Worm (Caenorhabditis elegans): ENCODE results near the gene arf-6.

arf-6 gene

ce11 chrIV:16988397-16988796, 41.5 kb downstream of the arf-6 start, which contains the start of gene nccd-1:
Gene nccd-1, plus strand, starts transcription at chrIV:16988697.
- TF ChIP-seq lim-6 (tag; optimal IDR thresholded peaks at IDR 0.05) (no peak), tbx-2 (tag; optimal IDR thresholded peaks at IDR 0.05) (no peak), ceh-45 (GFP tag; IDR thresholded peaks at IDR 0.05) (no peak), hlh-6 (tag; optimal IDR thresholded peaks at IDR 0.05) (no peak), dve-1 (tag; optimal IDR thresholded peaks at IDR 0.05) (no peak), zip-5 (tag; optimal IDR thresholded peaks at IDR 0.05) (no peak), nfya-1 (tag; optimal IDR thresholded peaks at IDR 0.05) (no peak), ceh-24 (tag; optimal IDR thresholded peaks at IDR 0.05) (no peak), K02D7.2 (tag; optimal IDR thresholded peaks at IDR 0.05) (no peak), ceh-6 (GFP tag; optimal IDR thresholded peaks at IDR 0.05) (no peak), ceh-22 (tag; optimal IDR thresholded peaks at IDR 0.05) (no peak)

ce11 chrIV:16995425-16995824, 48.5 kb downstream of the arf-6 start, which contains the start of gene rom-4:
Gene rom-4, plus strand, starts transcription at chrIV:16995822.
- no peak for TF ChIP-seq Y22D7AL.16 (tag; optimal IDR thresholded peaks at IDR 0.05)
- TF ChIP-seq hlh-8 (tag; optimal IDR thresholded peaks at IDR 0.05): peak; percentile 65
- no peak for TF ChIP-seq hlh-13 (GFP tag; optimal IDR thresholded peaks at IDR 0.05)
- TF ChIP-seq dve-1 (tag; optimal IDR thresholded peaks at IDR 0.05): no peak
- peak; percentile 92 for TF ChIP-seq ets-4 (tag; optimal IDR thresholded peaks at IDR 0.05)
- TF ChIP-seq zip-5 (tag; optimal IDR thresholded peaks at IDR 0.05): peak; percentile 71
- peak; percentile 57 for TF ChIP-seq rnt-1 (tag; optimal IDR thresholded peaks at IDR 0.05)
- TF ChIP-seq ttx-3 (tag; optimal IDR thresholded peaks at IDR 0.05): no peak
- TF ChIP-seq ceh-19 (GFP tag; optimal IDR thresholded peaks at IDR 0.05): no peak
- TF ChIP-seq ref-2 (tag; optimal IDR thresholded peaks at IDR 0.05): no peak
- no peak for TF ChIP-seq ztf-16 (tag; optimal IDR thresholded peaks at IDR 0.05)
- TF ChIP-seq ceh-14 (tag; optimal IDR thresholded peaks at IDR 0.05): peak; percentile 71
- no peak for TF ChIP-seq eyg-1 (tag; optimal IDR thresholded peaks at IDR 0.05)
- TF ChIP-seq ceh-31 (tag; optimal IDR thresholded peaks at IDR 0.05): peak; percentile 97
- TF ChIP-seq nhr-11 (tag; optimal IDR thresholded peaks at IDR 0.05): no peak
- TF ChIP-seq pha-4 (tag; optimal IDR thresholded peaks at IDR 0.05): no peak
- TF ChIP-seq pqm-1 (tag; optimal IDR thresholded peaks at IDR 0.05): peak; percentile 34
- peak; percentile 15 for TF ChIP-seq F13H6.1 (tag; optimal IDR thresholded peaks at IDR 0.05)
- peak; percentile 6 for TF ChIP-seq pha-2 (tag; optimal IDR thresholded peaks at IDR 0.05)
- no peak for TF ChIP-seq elt-4 (tag; optimal IDR thresholded peaks at IDR 0.05)
- TF ChIP-seq fkh-6 (tag; optimal IDR thresholded peaks at IDR 0.05): no peak
- no peak for TF ChIP-seq sox-4 (tag; optimal IDR thresholded peaks at IDR 0.05)
- peak; percentile 54 for TF ChIP-seq dmd-4 (tag; optimal IDR thresholded peaks at IDR 0.05; ENCODE audit: borderline replicate concordance)
- peak; percentile 19 for TF ChIP-seq hlh-15 (tag; optimal IDR thresholded peaks at IDR 0.05)
- no peak for TF ChIP-seq K02D7.2 (tag; optimal IDR thresholded peaks at IDR 0.05)
- peak; percentile 97 for TF ChIP-seq C08G9.2 (tag; optimal IDR thresholded peaks at IDR 0.05)
- no peak for TF ChIP-seq madf-2 (tag; optimal IDR thresholded peaks at IDR 0.05)
- no peak for TF ChIP-seq npax-4 (tag; optimal IDR thresholded peaks at IDR 0.05)
- TF ChIP-seq ceh-45 (GFP tag; IDR thresholded peaks at IDR 0.05): no peak
- no peak for TF ChIP-seq gmeb-2 (tag; optimal IDR thresholded peaks at IDR 0.05)
- peak; percentile 57 for TF ChIP-seq unc-42 (tag; optimal IDR thresholded peaks at IDR 0.05)
- peak; percentile 17 for TF ChIP-seq ceh-34 (tag; optimal IDR thresholded peaks at IDR 0.05)
- TF ChIP-seq pros-1 (tag; optimal IDR thresholded peaks at IDR 0.05): no peak
- no peak for TF ChIP-seq pax-1 (tag; optimal IDR thresholded peaks at IDR 0.05)
- 0 out of 2 replicates have a peak, but pooled peaks have one; percentile 15 for TF ChIP-seq unc-3 (GFP tag; conservative IDR thresholded peaks at IDR 0.05)
- TF ChIP-seq unc-3 (tag; optimal IDR thresholded peaks at IDR 0.05): no peak
- TF ChIP-seq mec-3 (tag; optimal IDR thresholded peaks at IDR 0.05; ENCODE audit: borderline replicate concordance): peak; percentile 70
- no peak for TF ChIP-seq ceh-22 (tag; optimal IDR thresholded peaks at IDR 0.05)
- peak; percentile 38 for TF ChIP-seq ceh-18 (tag; optimal IDR thresholded peaks at IDR 0.05)
- TF ChIP-seq pag-3 (tag; optimal IDR thresholded peaks at IDR 0.05; ENCODE audit: borderline replicate concordance): no peak
- peak; percentile 23 for TF ChIP-seq ceh-30 (tag; optimal IDR thresholded peaks at IDR 0.05)
- no peak for TF ChIP-seq ceh-24 (tag; optimal IDR thresholded peaks at IDR 0.05)
- no peak for TF ChIP-seq ama-1 (optimal IDR thresholded peaks at IDR 0.05)
- peak; percentile 23 for TF ChIP-seq unc-86 (tag; optimal IDR thresholded peaks at IDR 0.05)
- TF ChIP-seq K09A11.1 (tag; optimal IDR thresholded peaks at IDR 0.05; ENCODE audit: insufficient read depth): no peak
- no peak for TF ChIP-seq ceh-9 (tag; optimal IDR thresholded peaks at IDR 0.05)
- no peak for TF ChIP-seq nhr-232 (tag; optimal IDR thresholded peaks at IDR 0.05)

All from whole organism, late embryonic.